Worm (Caenorhabditis elegans): ENCODE results near the gene lipl-8.

The lipl-8 gene

DNA sequence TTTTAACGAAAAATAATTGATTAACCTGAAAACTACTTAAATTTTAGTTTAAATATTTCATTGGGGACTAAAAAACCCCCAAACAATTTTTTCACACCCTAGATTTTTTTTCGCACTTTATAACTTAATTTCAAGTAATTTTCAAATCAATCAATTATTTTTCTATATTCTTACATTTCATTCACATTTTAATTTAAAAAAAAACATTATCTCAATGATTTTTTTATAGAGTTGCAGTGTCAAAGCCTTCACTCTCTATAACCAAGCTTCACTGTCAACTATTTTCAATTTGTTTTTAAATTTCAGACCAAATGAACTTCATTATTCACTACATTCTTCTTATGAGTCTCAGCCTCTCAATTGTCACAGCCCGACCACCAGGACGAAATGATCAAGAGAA, 21.9 kb downstream of the lipl-8 start, which contains the start of gene Y50E8A.1:
Y50E8A.1 (plus strand) TSS at position 301 of the 400 bp plus-strand sequence.
- TF ChIP-seq scrt-1 (GFP tag; IDR thresholded peaks at IDR 0.05) = no peak
- no peak for TF ChIP-seq hmbx-1 (tag; optimal IDR thresholded peaks at IDR 0.05)

DNA sequence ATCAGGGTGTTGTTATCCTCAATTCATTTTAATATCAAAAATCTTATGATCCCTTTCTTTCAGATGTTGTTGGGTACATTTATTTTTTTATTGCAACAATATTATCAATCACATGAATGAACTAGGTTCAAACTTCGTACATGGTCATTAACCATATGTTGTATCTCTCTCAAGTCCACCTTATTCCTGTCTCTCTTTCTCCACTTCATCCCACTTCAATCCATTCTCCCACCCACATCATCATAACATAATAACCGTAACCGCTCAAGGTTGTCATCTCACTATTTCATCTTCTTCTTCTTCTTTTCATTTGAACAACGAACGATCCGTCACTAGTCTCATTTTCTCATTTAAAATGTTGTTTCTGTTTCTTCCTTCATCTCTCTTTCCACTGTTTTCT, 23.1 kb downstream of the lipl-8 start:
- TF ChIP-seq hmbx-1 (tag; optimal IDR thresholded peaks at IDR 0.05) (no peak), ets-7 (tag; optimal IDR thresholded peaks at IDR 0.05) (no peak), sea-1 (GFP tag; conservative IDR thresholded peaks at IDR 0.05) (no peak), ama-1 (optimal IDR thresholded peaks at IDR 0.05) (no peak), tra-4 (tag; optimal IDR thresholded peaks at IDR 0.05) (no peak), ceh-36 (tag; optimal IDR thresholded peaks at IDR 0.05) (no peak), flt-1 (GFP tag; IDR thresholded peaks at IDR 0.05) (no peak), pes-1 (GFP tag; IDR thresholded peaks at IDR 0.05) (no peak), tbx-37 (GFP tag; conservative IDR thresholded peaks at IDR 0.05) (no peak), ceh-13 (GFP tag; optimal IDR thresholded peaks at IDR 0.05) (no peak), F13C5.2 (tag; optimal IDR thresholded peaks at IDR 0.05) (no peak), hnd-1 (tag; optimal IDR thresholded peaks at IDR 0.05) (no peak), B0310.2 (tag; optimal IDR thresholded peaks at IDR 0.05) (no peak), scrt-1 (GFP tag; IDR thresholded peaks at IDR 0.05) (no peak), aly-1 (tag; optimal IDR thresholded peaks at IDR 0.05) (no peak), tbx-11 (GFP tag; IDR thresholded peaks at IDR 0.05) (no peak), hmg-4 (GFP tag; optimal IDR thresholded peaks at IDR 0.05) (no peak)

DNA sequence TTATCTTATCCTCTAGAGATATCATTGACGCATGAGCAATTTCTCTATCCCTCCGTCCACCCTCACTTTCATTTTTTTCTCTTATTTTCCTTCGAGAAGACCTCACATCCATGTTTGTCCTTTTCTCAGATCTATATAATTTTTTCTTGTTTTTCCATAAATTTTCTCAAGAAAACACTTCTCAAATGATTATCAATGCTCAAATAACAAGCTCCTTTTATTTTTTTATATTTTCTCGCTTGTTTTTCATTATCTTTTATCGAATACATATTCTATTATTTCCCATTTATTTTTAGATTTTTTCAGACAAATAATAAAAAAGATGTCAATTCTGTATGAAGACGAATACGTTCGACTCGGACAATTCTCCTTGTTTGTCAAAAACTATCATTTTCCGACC, 25.5 kb downstream of the lipl-8 start, which contains the start of gene R08A2.7:
R08A2.7 (plus strand) TSS at position 301 of the 400 bp plus-strand sequence.
- TF ChIP-seq aly-1 (tag; optimal IDR thresholded peaks at IDR 0.05) (no peak), pes-1 (GFP tag; IDR thresholded peaks at IDR 0.05) (no peak), tbx-11 (GFP tag; IDR thresholded peaks at IDR 0.05) (no peak)

DNA sequence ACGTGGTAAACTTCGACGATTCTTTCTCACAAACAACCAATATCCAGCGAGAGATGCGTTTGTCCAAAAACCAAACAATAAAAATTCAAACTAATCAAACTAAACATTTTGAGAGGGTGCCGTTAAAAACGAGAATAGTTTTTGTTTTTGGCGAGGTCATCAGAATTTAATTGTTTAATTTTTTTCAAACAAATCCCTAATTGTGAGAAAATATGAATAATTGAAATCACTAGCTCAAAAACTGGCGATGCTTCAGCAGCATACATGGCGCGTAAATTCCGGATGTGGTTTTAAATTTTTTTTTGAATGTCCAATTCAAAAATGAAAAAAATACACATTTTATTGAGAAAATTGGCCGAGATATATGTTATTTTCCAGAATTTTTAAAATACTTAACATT, 29.0 kb downstream of the lipl-8 start, which contains the start of gene R08A2.1:
R08A2.1 (minus strand) TSS at position 101 of the 400 bp plus-strand sequence.
- TF ChIP-seq pes-1 (GFP tag; IDR thresholded peaks at IDR 0.05) (no peak), F13C5.2 (tag; optimal IDR thresholded peaks at IDR 0.05) (no peak), scrt-1 (GFP tag; IDR thresholded peaks at IDR 0.05) (no peak), ets-7 (tag; optimal IDR thresholded peaks at IDR 0.05) (no peak)

DNA sequence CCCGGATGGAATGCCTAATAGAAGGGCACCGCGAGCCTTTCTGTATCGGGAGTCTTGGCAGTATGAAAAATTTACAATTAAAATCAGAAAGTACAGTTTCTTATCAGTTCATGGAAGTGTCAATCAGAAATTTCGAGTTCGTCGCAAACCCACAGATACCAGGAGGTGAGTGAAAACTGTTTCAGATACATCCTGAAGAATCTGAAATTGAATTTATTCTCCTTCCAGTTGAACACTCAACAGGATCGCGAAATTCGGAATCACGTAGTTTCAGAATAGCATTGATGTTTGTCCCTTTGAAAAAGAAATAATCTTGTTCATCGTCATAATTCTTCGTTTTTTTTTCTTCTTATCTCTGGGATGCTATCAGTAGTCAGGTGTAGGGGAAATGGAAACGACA, 32.4 kb downstream of the lipl-8 start, which contains the start of gene fbxa-147:
fbxa-147 (plus strand) TSS at position 386 of the 400 bp plus-strand sequence.
- TF ChIP-seq ceh-36 (tag; optimal IDR thresholded peaks at IDR 0.05) (no peak), ceh-13 (GFP tag; optimal IDR thresholded peaks at IDR 0.05) (no peak), F13C5.2 (tag; optimal IDR thresholded peaks at IDR 0.05) (no peak), hmbx-1 (tag; optimal IDR thresholded peaks at IDR 0.05) (no peak), sea-1 (GFP tag; conservative IDR thresholded peaks at IDR 0.05) (no peak), aly-1 (tag; optimal IDR thresholded peaks at IDR 0.05) (no peak), hmg-4 (GFP tag; optimal IDR thresholded peaks at IDR 0.05) (no peak), scrt-1 (GFP tag; IDR thresholded peaks at IDR 0.05) (no peak), tbx-11 (GFP tag; IDR thresholded peaks at IDR 0.05) (no peak), pes-1 (GFP tag; IDR thresholded peaks at IDR 0.05) (no peak), tra-4 (tag; optimal IDR thresholded peaks at IDR 0.05) (no peak), ets-7 (tag; optimal IDR thresholded peaks at IDR 0.05) (no peak), tbx-37 (GFP tag; conservative IDR thresholded peaks at IDR 0.05) (no peak), flt-1 (GFP tag; IDR thresholded peaks at IDR 0.05) (no peak), hnd-1 (tag; optimal IDR thresholded peaks at IDR 0.05) (no peak), B0310.2 (tag; optimal IDR thresholded peaks at IDR 0.05) (no peak)

DNA sequence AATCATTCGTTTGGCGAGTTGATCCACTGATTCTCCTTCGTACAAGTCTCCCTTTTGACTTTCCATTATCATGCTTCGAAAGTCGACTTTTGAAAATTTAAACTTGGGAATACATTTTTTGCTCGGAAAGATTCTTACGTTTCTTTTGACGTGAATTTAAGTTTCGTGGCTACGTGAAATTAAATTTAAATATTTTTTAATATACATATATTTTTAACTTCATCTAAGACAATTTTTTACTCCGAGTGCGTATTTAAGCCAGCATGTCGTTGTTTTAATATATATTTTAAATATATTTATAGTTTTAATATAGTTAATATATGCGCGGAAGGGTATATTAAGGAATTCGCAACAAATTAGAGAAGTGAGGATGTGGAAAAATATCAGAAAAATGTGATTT, 32.9 kb downstream of the lipl-8 start, which contains the start of gene R08A2.2:
R08A2.2 (minus strand) TSS at position 101 of the 400 bp plus-strand sequence.
- TF ChIP-seq ceh-36 (tag; optimal IDR thresholded peaks at IDR 0.05) (no peak), hnd-1 (tag; optimal IDR thresholded peaks at IDR 0.05) (no peak), B0310.2 (tag; optimal IDR thresholded peaks at IDR 0.05) (no peak), tbx-37 (GFP tag; conservative IDR thresholded peaks at IDR 0.05) (no peak), tra-4 (tag; optimal IDR thresholded peaks at IDR 0.05) (no peak), ama-1 (optimal IDR thresholded peaks at IDR 0.05) (no peak), tbx-11 (GFP tag; IDR thresholded peaks at IDR 0.05) (no peak), sea-1 (GFP tag; conservative IDR thresholded peaks at IDR 0.05) (no peak), flt-1 (GFP tag; IDR thresholded peaks at IDR 0.05) (no peak)

DNA sequence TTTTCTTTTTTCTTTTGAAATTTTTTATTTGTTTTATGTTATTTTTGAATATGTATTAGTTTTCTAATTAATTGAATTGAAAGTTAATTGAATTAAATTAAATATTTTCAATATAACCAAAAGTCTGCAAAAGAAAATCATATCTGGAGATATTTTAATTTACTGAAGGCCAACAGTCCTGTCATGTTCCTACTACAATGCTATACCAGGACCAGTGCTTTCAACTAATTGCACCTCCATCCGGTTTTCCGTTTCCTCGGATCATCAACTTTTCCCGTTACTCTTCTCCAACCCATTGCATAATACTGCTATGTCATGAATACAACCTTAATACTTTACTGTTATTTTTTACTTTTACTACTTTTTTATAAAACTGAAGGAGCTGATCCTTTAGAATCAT, 36.2 kb downstream of the lipl-8 start, which contains the start of gene R08A2.5:
R08A2.5 (plus strand) TSS at position 301 of the 400 bp plus-strand sequence.
- TF ChIP-seq pes-1 (GFP tag; IDR thresholded peaks at IDR 0.05) (no peak), B0310.2 (tag; optimal IDR thresholded peaks at IDR 0.05) (no peak), scrt-1 (GFP tag; IDR thresholded peaks at IDR 0.05) (no peak), tra-4 (tag; optimal IDR thresholded peaks at IDR 0.05) (no peak), F13C5.2 (tag; optimal IDR thresholded peaks at IDR 0.05) (no peak), ets-7 (tag; optimal IDR thresholded peaks at IDR 0.05) (no peak), hmbx-1 (tag; optimal IDR thresholded peaks at IDR 0.05) (no peak), ceh-36 (tag; optimal IDR thresholded peaks at IDR 0.05) (no peak), sea-1 (GFP tag; conservative IDR thresholded peaks at IDR 0.05) (no peak), aly-1 (tag; optimal IDR thresholded peaks at IDR 0.05) (no peak), tbx-37 (GFP tag; conservative IDR thresholded peaks at IDR 0.05) (no peak), ceh-13 (GFP tag; optimal IDR thresholded peaks at IDR 0.05) (no peak), hmg-4 (GFP tag; optimal IDR thresholded peaks at IDR 0.05) (no peak), tbx-11 (GFP tag; IDR thresholded peaks at IDR 0.05) (no peak), flt-1 (GFP tag; IDR thresholded peaks at IDR 0.05) (no peak), ama-1 (optimal IDR thresholded peaks at IDR 0.05) (no peak), hnd-1 (tag; optimal IDR thresholded peaks at IDR 0.05) (no peak)

DNA sequence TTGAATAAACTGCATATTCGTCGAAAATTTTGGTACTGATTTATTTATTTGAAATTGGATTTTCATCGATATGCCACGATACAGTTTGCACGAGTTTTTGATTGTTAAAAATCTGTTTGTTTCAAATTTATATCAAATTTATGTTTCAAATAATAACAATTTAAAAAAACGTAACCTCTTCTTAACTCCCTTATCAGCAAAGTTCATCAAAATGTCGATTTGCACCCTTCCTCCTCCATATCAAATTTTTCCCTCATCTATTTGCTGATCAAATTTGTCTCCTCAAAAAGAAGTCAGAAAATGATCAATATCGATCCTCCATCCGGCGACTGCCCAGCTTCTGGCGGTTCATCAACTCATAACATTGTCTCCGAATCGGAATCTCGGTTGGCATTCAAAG, 37.4 kb downstream of the lipl-8 start, which contains the start of gene ssp-33:
ssp-33 (plus strand) TSS at position 301 of the 400 bp plus-strand sequence.
- TF ChIP-seq hnd-1 (tag; optimal IDR thresholded peaks at IDR 0.05) (no peak), aly-1 (tag; optimal IDR thresholded peaks at IDR 0.05) (no peak), ama-1 (optimal IDR thresholded peaks at IDR 0.05) (no peak), scrt-1 (GFP tag; IDR thresholded peaks at IDR 0.05) (no peak), F13C5.2 (tag; optimal IDR thresholded peaks at IDR 0.05) (no peak), hmg-4 (GFP tag; optimal IDR thresholded peaks at IDR 0.05) (no peak)
